Worm (Caenorhabditis elegans) whole organism, L1 larva: ENCODE data around the gene F44G4.1.
A peak's percentile ranks its signal among the peaks of the same experiment; 100 is the strongest.

ENCODE experiments used
- F16B12.6 ChIP-seq: fragments of 150-350 bp; optimal IDR thresholded peaks from 2 replicates; lab custom pipeline; 2014; ENCODE audit warnings: missing biosample characterization, missing genetic modification characterization
- aha-1 ChIP-seq: fragments of 150-350 bp; optimal IDR thresholded peaks from 2 replicates; lab custom pipeline; 2014; ENCODE audit warnings: missing biosample characterization, missing genetic modification characterization
- alr-1 ChIP-seq: fragments of 200-800 bp; sonication (Bioruptor generic); optimal IDR thresholded peaks from 2 replicates; lab custom pipeline; 2018; ENCODE audit warnings: borderline replicate concordance, mild to moderate bottlenecking, missing genetic modification characterization, missing compliant biosample characterization
- aly-2 ChIP-seq: fragments of 150-350 bp; optimal IDR thresholded peaks from 2 replicates; lab custom pipeline; 2014; ENCODE audit warnings: missing biosample characterization, missing genetic modification characterization
- ama-1 ChIP-seq: fragments of 150-350 bp; optimal IDR thresholded peaks from 2 replicates; lab custom pipeline; 2014
- ceh-8 ChIP-seq: fragments of 200-800 bp; sonication (Bioruptor generic); optimal IDR thresholded peaks from 2 replicates; lab custom pipeline; 2018; ENCODE audit warnings: mild to moderate bottlenecking, missing genetic modification characterization, moderate library complexity, missing compliant biosample characterization
- ceh-90 ChIP-seq: sonication (generic microtip); optimal IDR thresholded peaks from 2 replicates; lab custom pipeline; 2016; ENCODE audit warnings: missing genetic modification characterization, missing compliant biosample characterization
- ces-1 ChIP-seq: fragments of 150-350 bp; optimal IDR thresholded peaks from 2 replicates; lab custom pipeline; 2014; ENCODE audit warnings: missing biosample characterization, missing genetic modification reagents, missing genetic modification characterization
- dpl-1 ChIP-seq, 3 experiments: fragments of 150-350 bp in 2 of 3; sonication (generic microtip) in 1 of 3; optimal IDR thresholded peaks; 2 replicates each; lab custom pipeline; 2014 to 2017; ENCODE audit warnings: missing biosample characterization in 3 of 3, missing genetic modification characterization in 3 of 3, missing genetic modification reagents in 3 of 3
- dsc-1 ChIP-seq: sonication (generic microtip); optimal IDR thresholded peaks from 2 replicates; lab custom pipeline; 2016; ENCODE audit warnings: mild to moderate bottlenecking, missing genetic modification characterization, missing compliant biosample characterization
- efl-1 ChIP-seq, 4 experiments: fragments of 150-350 bp; optimal IDR thresholded peaks in 3 of 4; peaks in 1 of 4; 1 replicate in 1 of 4; 2 replicates in 3 of 4; lab custom pipeline; 2014; ENCODE audit warnings: missing biosample characterization in 2 of 4, missing genetic modification characterization in 2 of 4, missing genetic modification reagents in 2 of 4
- efl-3 ChIP-seq: fragments of 200-800 bp; sonication (Bioruptor generic); optimal IDR thresholded peaks from 2 replicates; lab custom pipeline; 2018; ENCODE audit warnings: mild to moderate bottlenecking, missing genetic modification characterization, missing compliant biosample characterization
- elt-2 ChIP-seq: sonication (generic microtip); optimal IDR thresholded peaks from 2 replicates; lab custom pipeline; 2016; ENCODE audit warnings: missing genetic modification characterization, mild to moderate bottlenecking, inconsistent platforms, missing compliant biosample characterization, missing genetic modification reagents
- elt-3 ChIP-seq, 6 experiments: fragments of 150-350 bp in 1 of 6; sonication (generic microtip); optimal IDR thresholded peaks; 2 replicates each; lab custom pipeline; 2017 to 2018; ENCODE audit warnings: missing biosample characterization in 6 of 6, missing genetic modification characterization in 6 of 6, inconsistent platforms in 1 of 6
- fkh-4 ChIP-seq: sonication (generic microtip); optimal IDR thresholded peaks from 2 replicates; lab custom pipeline; 2016; ENCODE audit warnings: missing compliant biosample characterization, missing genetic modification characterization, borderline replicate concordance
- fkh-8 ChIP-seq: sonication (generic microtip); optimal IDR thresholded peaks from 2 replicates; lab custom pipeline; 2016; ENCODE audit warnings: mild to moderate bottlenecking, missing genetic modification characterization, missing compliant biosample characterization
- fos-1 ChIP-seq: fragments of 150-350 bp; optimal IDR thresholded peaks from 2 replicates; lab custom pipeline; 2014; ENCODE audit warnings: missing biosample characterization, missing genetic modification characterization
- hlh-4 ChIP-seq: sonication (generic microtip); optimal IDR thresholded peaks from 2 replicates; lab custom pipeline; 2016; ENCODE audit warnings: mild to moderate bottlenecking, missing genetic modification characterization, missing compliant biosample characterization
- hpl-2 ChIP-seq: fragments of 150-350 bp; optimal IDR thresholded peaks from 2 replicates; lab custom pipeline; 2014; ENCODE audit warnings: missing biosample characterization, missing genetic modification reagents, missing genetic modification characterization
- irx-1 ChIP-seq: sonication (generic microtip); optimal IDR thresholded peaks from 2 replicates; lab custom pipeline; 2016; ENCODE audit warnings: missing genetic modification characterization, missing compliant biosample characterization
- jun-1 ChIP-seq: fragments of 150-350 bp; optimal IDR thresholded peaks from 2 replicates; lab custom pipeline; 2014; ENCODE audit warnings: missing biosample characterization, missing genetic modification reagents, missing genetic modification characterization
- lin-14 ChIP-seq: fragments of 200-800 bp; sonication (Bioruptor generic); optimal IDR thresholded peaks from 2 replicates; lab custom pipeline; 2018; ENCODE audit warnings: mild to moderate bottlenecking, missing genetic modification characterization, moderate library complexity, missing compliant biosample characterization
- lin-35 ChIP-seq, 2 experiments: fragments of 150-350 bp; optimal IDR thresholded peaks; 2 replicates each; lab custom pipeline; 2014; ENCODE audit warnings: missing biosample characterization in 2 of 2, missing genetic modification characterization in 2 of 2, missing genetic modification reagents in 2 of 2
- lin-39 ChIP-seq: fragments of 150-350 bp; optimal IDR thresholded peaks from 2 replicates; lab custom pipeline; 2014; ENCODE audit warnings: missing biosample characterization, missing genetic modification reagents, missing genetic modification characterization
- lir-3 ChIP-seq: sonication (generic microtip); optimal IDR thresholded peaks from 2 replicates; lab custom pipeline; 2016; ENCODE audit warnings: mild to moderate bottlenecking, missing genetic modification characterization, moderate library complexity, missing compliant biosample characterization; ENCODE audit not compliant: poor library complexity
- lsy-2 ChIP-seq, 2 experiments: fragments of 150-350 bp; optimal IDR thresholded peaks; 2 replicates each; lab custom pipeline; 2014; ENCODE audit warnings: missing biosample characterization in 2 of 2, missing genetic modification characterization in 2 of 2
- mep-1 ChIP-seq: fragments of 150-350 bp; optimal IDR thresholded peaks from 2 replicates; lab custom pipeline; 2014; ENCODE audit warnings: missing biosample characterization, missing genetic modification characterization
- nhr-11 ChIP-seq: fragments of 150-350 bp; optimal IDR thresholded peaks from 2 replicates; lab custom pipeline; 2014; ENCODE audit warnings: missing biosample characterization, missing genetic modification characterization
- nhr-19 ChIP-seq: fragments of 200-800 bp; sonication (Bioruptor generic); conservative IDR thresholded peaks from 2 replicates; pipeline ENCODE4 v1.3.6; 2022; ENCODE audit warnings: missing genetic modification characterization, missing compliant biosample characterization
- nhr-20 ChIP-seq: sonication (generic microtip); optimal IDR thresholded peaks from 2 replicates; lab custom pipeline; 2016; ENCODE audit warnings: mild to moderate bottlenecking, missing genetic modification characterization, missing compliant biosample characterization
- nhr-237 ChIP-seq: fragments of 150-350 bp; optimal IDR thresholded peaks from 2 replicates; lab custom pipeline; 2014; ENCODE audit warnings: missing biosample characterization, missing genetic modification characterization
- nhr-47 ChIP-seq: sonication (generic microtip); optimal IDR thresholded peaks from 2 replicates; lab custom pipeline; 2016; ENCODE audit warnings: mild to moderate bottlenecking, missing genetic modification characterization, moderate library complexity, missing compliant biosample characterization
- nhr-71 ChIP-seq: sonication (generic microtip); optimal IDR thresholded peaks from 2 replicates; lab custom pipeline; 2016; ENCODE audit warnings: mild to moderate bottlenecking, missing genetic modification characterization, moderate library complexity, missing compliant biosample characterization
- nhr-85 ChIP-seq: sonication (generic microtip); peaks from one replicate; lab custom pipeline; 2016; ENCODE audit warnings: missing genetic modification characterization, inconsistent platforms, missing compliant biosample characterization
- pag-3 ChIP-seq: sonication (generic microtip); optimal IDR thresholded peaks from 2 replicates; lab custom pipeline; 2017; ENCODE audit warnings: missing genetic modification characterization, mild to moderate bottlenecking, missing compliant biosample characterization, antibody characterized with exemption, borderline replicate concordance; ENCODE audit not compliant: insufficient read depth
- rnt-1 ChIP-seq: sonication (generic microtip); optimal IDR thresholded peaks from 2 replicates; lab custom pipeline; 2016; ENCODE audit warnings: mild to moderate bottlenecking, missing genetic modification characterization, moderate library complexity, missing compliant biosample characterization
- skn-1 ChIP-seq: fragments of 150-350 bp; optimal IDR thresholded peaks from 2 replicates; lab custom pipeline; 2014; ENCODE audit warnings: missing biosample characterization, missing genetic modification characterization
- snu-23 ChIP-seq: sonication (generic microtip); optimal IDR thresholded peaks from 2 replicates; lab custom pipeline; 2016; ENCODE audit warnings: missing genetic modification characterization, missing compliant biosample characterization
- swsn-7 ChIP-seq: sonication (generic microtip); optimal IDR thresholded peaks from 2 replicates; lab custom pipeline; 2016; ENCODE audit warnings: missing genetic modification characterization, missing compliant biosample characterization
- tlp-1 ChIP-seq: fragments of 150-350 bp; optimal IDR thresholded peaks from 2 replicates; lab custom pipeline; 2014; ENCODE audit warnings: missing biosample characterization, missing genetic modification characterization
- unc-130 ChIP-seq: fragments of 150-350 bp; optimal IDR thresholded peaks from 2 replicates; lab custom pipeline; 2017; ENCODE audit warnings: missing biosample characterization, missing genetic modification characterization, inconsistent platforms
- unc-86 ChIP-seq: sonication (generic microtip); optimal IDR thresholded peaks from 2 replicates; lab custom pipeline; 2016; ENCODE audit warnings: missing genetic modification characterization, missing compliant biosample characterization
- zip-4 ChIP-seq: fragments of 200-800 bp; sonication (Bioruptor generic); optimal IDR thresholded peaks from 2 replicates; lab custom pipeline; 2018; ENCODE audit warnings: mild to moderate bottlenecking, missing genetic modification characterization, moderate library complexity, missing compliant biosample characterization

Gene F44G4.1

DNA sequence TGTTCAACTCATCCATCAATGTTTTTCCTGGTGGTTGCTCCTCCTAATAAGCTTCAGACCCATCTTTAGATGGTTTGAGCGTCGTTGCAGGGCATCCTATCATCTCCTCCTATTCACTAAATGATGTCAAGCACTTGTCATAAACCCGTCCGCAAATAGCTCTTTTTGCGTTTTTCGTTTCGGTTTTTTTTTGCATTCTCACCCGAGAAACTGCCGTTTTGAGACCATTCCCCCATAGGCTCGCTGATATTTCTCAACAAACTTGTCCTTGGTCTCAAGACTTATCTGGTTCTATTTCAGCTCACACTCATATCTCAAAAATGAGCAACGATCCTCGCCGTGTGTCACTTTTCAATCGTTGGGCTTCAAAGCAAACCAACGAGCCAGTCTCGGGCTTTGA is 34.0 kb upstream of the F44G4.1 start, which contains the start of gene cal-2:
TSS of gene cal-2 (plus strand) at position 301 of the 400 bp plus-strand sequence.
- no peak for TF ChIP-seq snu-23 (GFP tag; lab: Kevin White, UChicago)
- no peak for TF ChIP-seq nhr-20 (tag; lab: Kevin White, UChicago)
- TF ChIP-seq dsc-1 (tag; lab: Kevin White, UChicago) = peak; percentile 1

DNA sequence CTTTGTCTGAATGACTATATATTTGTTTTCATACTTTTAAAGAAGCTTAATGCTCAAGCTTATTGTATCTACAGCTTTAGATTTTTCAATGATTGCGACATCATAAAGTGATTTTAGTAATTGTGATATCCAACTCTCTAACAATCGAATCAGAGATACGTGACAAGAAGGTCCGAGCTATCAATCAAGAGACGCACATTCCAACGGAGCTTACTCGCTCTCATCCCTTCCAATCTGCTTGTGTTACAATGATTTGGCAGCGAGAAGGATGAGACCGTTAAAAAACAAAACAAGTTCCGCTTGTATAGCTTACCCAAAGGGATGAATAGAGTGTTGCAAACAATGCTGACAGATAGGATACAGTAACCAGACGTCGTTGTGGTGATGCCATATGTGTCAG is 33.0 kb upstream of the F44G4.1 start:
- peak; percentile 42 for TF ChIP-seq lin-14 (GFP tag; lab: Kevin White, UChicago)
- peak; percentile 62 for TF ChIP-seq rnt-1 (tag; lab: Kevin White, UChicago)
- TF ChIP-seq dpl-1 (GFP tag; optimal IDR thresholded peaks at IDR 0.05; lab: Kevin White, UChicago) = no peak
- no peak for TF ChIP-seq unc-86 (tag; lab: Kevin White, UChicago)
- TF ChIP-seq ama-1 (lab: Kevin White, UChicago) = peak; percentile 9
- TF ChIP-seq unc-130 (tag; lab: Kevin White, UChicago) = peak; percentile 42
- no peak for TF ChIP-seq efl-1 (optimal IDR thresholded peaks at IDR 0.05; lab: Kevin White, UChicago)
- peak in 1 of 2 experiments; percentile 65 for TF ChIP-seq efl-1 (GFP tag; optimal IDR thresholded peaks at IDR 0.05 in 1 of 2; lab: Kevin White, UChicago)
- peak; percentile 15 for TF ChIP-seq nhr-71 (tag; lab: Kevin White, UChicago)
- no peak for TF ChIP-seq ceh-90 (tag; lab: Kevin White, UChicago)

- TF ChIP-seq lsy-2 (tag; optimal IDR thresholded peaks at IDR 0.05; lab: Kevin White, UChicago) = peak; percentile 7 to 48
- TF ChIP-seq lin-39 (tag; lab: Kevin White, UChicago) = peak; percentile 45
- peak; percentile 94 for TF ChIP-seq lin-14 (GFP tag; lab: Kevin White, UChicago)
- TF ChIP-seq rnt-1 (tag; lab: Kevin White, UChicago) = peak; percentile 71
- TF ChIP-seq efl-1 (optimal IDR thresholded peaks at IDR 0.05; lab: Kevin White, UChicago) = peak; percentile 9 to 12
- peak in 1 of 2 experiments; percentile 54 for TF ChIP-seq efl-1 (GFP tag; optimal IDR thresholded peaks at IDR 0.05 in 1 of 2; lab: Kevin White, UChicago)
- TF ChIP-seq ces-1 (GFP tag; lab: Kevin White, UChicago) = no peak
- peak in 1 of 2 experiments; percentile 24 for TF ChIP-seq lin-35 (GFP tag; optimal IDR thresholded peaks at IDR 0.05; lab: Kevin White, UChicago)
- TF ChIP-seq skn-1 (tag; lab: Kevin White, UChicago) = no peak
- no peak for TF ChIP-seq aha-1 (tag; lab: Kevin White, UChicago)
- peak in 1 of 3 experiments; percentile 1 for TF ChIP-seq dpl-1 (GFP tag; optimal IDR thresholded peaks at IDR 0.05; lab: Kevin White, UChicago)
- TF ChIP-seq tlp-1 = no peak
- TF ChIP-seq zip-4 (GFP tag; lab: Kevin White, UChicago) = no peak
- peak; percentile 84 for TF ChIP-seq dsc-1 (tag; lab: Kevin White, UChicago)
- peak; percentile 23 for TF ChIP-seq nhr-47 (tag; lab: Kevin White, UChicago)
- peak; percentile 21 for TF ChIP-seq swsn-7 (tag; lab: Kevin White, UChicago)
- TF ChIP-seq nhr-19 (GFP tag; lab: Robert Waterston, UW) = peak; percentile 54
- TF ChIP-seq nhr-71 (tag; lab: Kevin White, UChicago) = peak; percentile 74
- peak; percentile 62 for TF ChIP-seq fkh-4 (tag; lab: Kevin White, UChicago)
- TF ChIP-seq unc-130 (tag; lab: Kevin White, UChicago) = peak; percentile 29
- TF ChIP-seq mep-1 (tag; lab: Kevin White, UChicago) = peak; percentile 22
- TF ChIP-seq aly-2 (tag; lab: Kevin White, UChicago) = peak; percentile 53
- TF ChIP-seq snu-23 (GFP tag; lab: Kevin White, UChicago) = peak; percentile 46
- TF ChIP-seq, all 84 proteins: peak for 17
Measured at ce11 chrII:8962206-8962605, 32.2 kb upstream of the F44G4.1 start.

DNA sequence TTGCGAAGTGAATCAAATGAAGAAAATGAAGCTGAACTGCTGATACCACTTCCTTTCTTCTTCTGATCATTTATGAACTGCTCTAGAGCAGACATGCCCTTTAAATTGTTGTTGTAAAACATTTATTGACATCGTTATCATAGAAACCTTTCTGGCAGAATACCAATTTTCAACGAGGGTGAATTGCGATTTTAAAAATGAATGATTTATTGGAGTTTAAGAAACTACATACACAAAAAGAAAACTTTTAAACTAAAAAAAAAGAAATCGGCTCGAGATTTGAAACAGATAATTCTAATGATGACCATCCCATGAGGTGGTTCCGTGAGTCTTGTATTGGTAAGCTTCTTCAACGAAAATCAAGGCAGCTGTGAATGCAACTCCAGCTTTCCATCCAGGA is 30.4 kb upstream of the F44G4.1 start, which contains the start of gene sftd-3:
TSS of gene sftd-3 (minus strand) at position 101 of the 400 bp plus-strand sequence.
- TF ChIP-seq pag-3 (tag; lab: Kevin White, UChicago) = no peak
- TF ChIP-seq lir-3 (tag; lab: Kevin White, UChicago) = no peak
- TF ChIP-seq ceh-90 (tag; lab: Kevin White, UChicago) = no peak
- TF ChIP-seq elt-3 (tag; optimal IDR thresholded peaks at IDR 0.05; lab: Kevin White, UChicago) = no peak
- TF ChIP-seq irx-1 = no peak
- no peak for TF ChIP-seq fos-1 (tag; lab: Kevin White, UChicago)
- TF ChIP-seq nhr-237 (tag; lab: Kevin White, UChicago) = no peak
- TF ChIP-seq hlh-4 (tag; lab: Kevin White, UChicago) = no peak
- TF ChIP-seq elt-2 (tag; lab: Kevin White, UChicago) = no peak
- no peak for TF ChIP-seq nhr-85 (tag; lab: Kevin White, UChicago)
- TF ChIP-seq nhr-11 (tag; lab: Kevin White, UChicago) = no peak
- no peak for TF ChIP-seq jun-1 (tag; lab: Kevin White, UChicago)
- no peak for TF ChIP-seq zip-4 (GFP tag; lab: Kevin White, UChicago)
- no peak for TF ChIP-seq snu-23 (GFP tag; lab: Kevin White, UChicago)
- TF ChIP-seq alr-1 = no peak
- TF ChIP-seq hpl-2 (GFP tag; lab: Kevin White, UChicago) = no peak
- TF ChIP-seq ceh-8 = no peak
- TF ChIP-seq fkh-8 (tag; lab: Kevin White, UChicago) = no peak
- no peak for TF ChIP-seq F16B12.6 (tag; lab: Kevin White, UChicago)
- TF ChIP-seq efl-3 (GFP tag; lab: Kevin White, UChicago) = no peak
